Worm (Caenorhabditis elegans) whole organism, L4 larva: Measurements from ENCODE around the gene M163.1.
A peak's percentile ranks its signal among the peaks of the same experiment; 100 is the strongest.

Experiments used
- F44E2.7 ChIP-seq: fragments of 200-800 bp; sonication (Bioruptor generic); IDR thresholded peaks from 2 replicates; pipeline ENCODE4 v2.1.2; 2022; ENCODE audit warnings: missing genetic modification characterization, missing compliant biosample characterization
- F49E8.2 ChIP-seq: sonication (generic microtip); optimal IDR thresholded peaks from 2 replicates; lab custom pipeline; 2016; ENCODE audit warnings: missing compliant biosample characterization, mild to moderate bottlenecking, missing genetic modification characterization, borderline replicate concordance
- T26A8.4 ChIP-seq: fragments of 200-800 bp; sonication (Bioruptor generic); IDR thresholded peaks from 2 replicates; pipeline ENCODE4 v1.3.6; 2022; ENCODE audit warnings: missing genetic modification characterization, missing compliant biosample characterization
- aha-1 ChIP-seq: fragments of 150-350 bp; peaks from one replicate; lab custom pipeline; 2014; ENCODE audit warnings: missing biosample characterization, missing genetic modification characterization
- ceh-20 ChIP-seq: fragments of 200-800 bp; sonication (Bioruptor generic); IDR thresholded peaks from 2 replicates; pipeline ENCODE4 v1.3.6; 2022; ENCODE audit warnings: missing genetic modification reagents, missing genetic modification characterization, missing compliant biosample characterization
- ceh-32 ChIP-seq: sonication (generic microtip); optimal IDR thresholded peaks from 2 replicates; lab custom pipeline; 2016; ENCODE audit warnings: mild to moderate bottlenecking, missing genetic modification characterization, missing compliant biosample characterization; ENCODE audit not compliant: poor library complexity
- ceh-82 ChIP-seq: sonication (generic microtip); optimal IDR thresholded peaks from 2 replicates; lab custom pipeline; 2017; ENCODE audit warnings: missing biosample characterization, missing genetic modification characterization
- daf-16 ChIP-seq, 3 experiments: sonication (generic microtip); optimal IDR thresholded peaks; 2 replicates each; lab custom pipeline; 2016 to 2017; ENCODE audit warnings: missing genetic modification characterization in 3 of 3, missing genetic modification reagents in 3 of 3, mild to moderate bottlenecking in 2 of 3, missing compliant biosample characterization in 2 of 3, missing biosample characterization in 1 of 3, moderate library complexity in 1 of 3
- daf-19 ChIP-seq: fragments of 200-800 bp; sonication (Bioruptor generic); conservative IDR thresholded peaks from 2 replicates; pipeline ENCODE4 v1.3.6; 2022; ENCODE audit warnings: missing genetic modification characterization, missing compliant biosample characterization
- daf-8 ChIP-seq: fragments of 200-800 bp; sonication (Bioruptor generic); IDR thresholded peaks from 2 replicates; pipeline ENCODE4 v1.3.6; 2022; ENCODE audit warnings: missing genetic modification characterization, missing compliant biosample characterization
- dmd-6 ChIP-seq: fragments of 200-800 bp; sonication (Bioruptor generic); IDR thresholded peaks from 2 replicates; pipeline ENCODE4 v1.3.6; 2022; ENCODE audit warnings: missing genetic modification reagents, missing genetic modification characterization, missing compliant biosample characterization
- dmd-8 ChIP-seq: fragments of 200-800 bp; sonication (Bioruptor generic); IDR thresholded peaks from 2 replicates; pipeline ENCODE4 v1.3.6; 2022; ENCODE audit warnings: missing genetic modification characterization, missing compliant biosample characterization
- dve-1 ChIP-seq: sonication (generic microtip); optimal IDR thresholded peaks from 2 replicates; lab custom pipeline; 2017; ENCODE audit warnings: antibody characterized with exemption, mild to moderate bottlenecking, missing genetic modification characterization, missing compliant biosample characterization; ENCODE audit not compliant: insufficient read depth
- fkh-10 ChIP-seq: fragments of 150-350 bp; optimal IDR thresholded peaks from 2 replicates; lab custom pipeline; 2014; ENCODE audit warnings: missing biosample characterization, missing genetic modification reagents, missing genetic modification characterization
- fos-1 ChIP-seq: fragments of 150-350 bp; optimal IDR thresholded peaks from 2 replicates; lab custom pipeline; 2014; ENCODE audit warnings: missing biosample characterization, missing genetic modification characterization
- gei-8 ChIP-seq: fragments of 200-800 bp; sonication (Bioruptor generic); optimal IDR thresholded peaks from 2 replicates; lab custom pipeline; 2018; ENCODE audit warnings: mild to moderate bottlenecking, missing genetic modification characterization, missing compliant biosample characterization
- hlh-30 ChIP-seq: sonication (generic microtip); optimal IDR thresholded peaks from 2 replicates; lab custom pipeline; 2017; ENCODE audit warnings: antibody characterized with exemption, mild to moderate bottlenecking, missing genetic modification characterization, missing compliant biosample characterization; ENCODE audit not compliant: insufficient read depth
- hmg-1.1 ChIP-seq: fragments of 200-800 bp; sonication (Bioruptor generic); IDR thresholded peaks from 2 replicates; pipeline ENCODE4 v1.3.6; 2022; ENCODE audit warnings: missing genetic modification reagents, missing genetic modification characterization, missing compliant biosample characterization
- lin-15B ChIP-seq: fragments of 150-350 bp; sonication (generic microtip); optimal IDR thresholded peaks from 3 replicates; lab custom pipeline; 2014; ENCODE audit warnings: missing biosample characterization, missing genetic modification characterization
- lin-29 ChIP-seq: fragments of 200-800 bp; sonication (Bioruptor generic); IDR thresholded peaks from 2 replicates; pipeline ENCODE4 v1.3.6; 2022; ENCODE audit warnings: missing genetic modification reagents, missing genetic modification characterization, missing compliant biosample characterization
- lin-38 ChIP-seq: fragments of 200-800 bp; sonication (Bioruptor generic); IDR thresholded peaks from 2 replicates; pipeline ENCODE4 v1.3.6; 2022; ENCODE audit warnings: missing genetic modification reagents, missing genetic modification characterization, missing compliant biosample characterization
- lin-39 ChIP-seq: fragments of 150-350 bp; optimal IDR thresholded peaks from 2 replicates; lab custom pipeline; 2014; ENCODE audit warnings: missing biosample characterization, missing genetic modification reagents, missing genetic modification characterization
- lir-3 ChIP-seq: sonication (generic microtip); optimal IDR thresholded peaks from 2 replicates; lab custom pipeline; 2016; ENCODE audit warnings: mild to moderate bottlenecking, missing genetic modification characterization, missing compliant biosample characterization
- mep-1 ChIP-seq: fragments of 150-350 bp; sonication (generic microtip); optimal IDR thresholded peaks from 3 replicates; lab custom pipeline; 2014; ENCODE audit warnings: missing biosample characterization, missing genetic modification characterization
- nhr-111 ChIP-seq: fragments of 200-800 bp; sonication (Bioruptor generic); optimal IDR thresholded peaks from 2 replicates; lab custom pipeline; 2018; ENCODE audit warnings: mild to moderate bottlenecking, missing genetic modification characterization, missing compliant biosample characterization
- nhr-237 ChIP-seq: sonication (generic microtip); optimal IDR thresholded peaks from 2 replicates; lab custom pipeline; 2017; ENCODE audit warnings: missing biosample characterization, missing genetic modification characterization
- nhr-28 ChIP-seq: fragments of 150-350 bp; optimal IDR thresholded peaks from 2 replicates; lab custom pipeline; 2014; ENCODE audit warnings: missing biosample characterization, missing genetic modification characterization
- nhr-77 ChIP-seq: fragments of 150-350 bp; optimal IDR thresholded peaks from 2 replicates; lab custom pipeline; 2014; ENCODE audit warnings: missing biosample characterization, missing genetic modification characterization
- pqm-1 ChIP-seq: sonication (generic microtip); optimal IDR thresholded peaks from 2 replicates; lab custom pipeline; 2017; ENCODE audit warnings: missing biosample characterization, missing genetic modification characterization
- rbr-2 ChIP-seq: sonication (generic microtip); optimal IDR thresholded peaks from 2 replicates; lab custom pipeline; 2016; ENCODE audit warnings: missing genotype, missing genetic modification characterization, missing compliant biosample characterization
- set-16 ChIP-seq: fragments of 200-800 bp; sonication (Bioruptor generic); IDR thresholded peaks from 2 replicates; pipeline ENCODE4 v1.3.6; 2022; ENCODE audit warnings: missing genetic modification reagents, missing genetic modification characterization, missing compliant biosample characterization
- unc-130 ChIP-seq: sonication (generic microtip); optimal IDR thresholded peaks from 2 replicates; lab custom pipeline; 2016; ENCODE audit warnings: missing genetic modification reagents, missing genetic modification characterization, missing compliant biosample characterization
- unc-62 ChIP-seq, 3 experiments: fragments of 150-350 bp in 1 of 3; sonication (generic microtip); optimal IDR thresholded peaks in 2 of 3; peaks in 1 of 3; 1 replicate in 1 of 3; 2 replicates in 2 of 3; lab custom pipeline; 2014 to 2017; ENCODE audit warnings: missing biosample characterization in 3 of 3, missing genetic modification characterization in 3 of 3, missing genetic modification reagents in 3 of 3, missing genotype in 1 of 3
- zag-1 ChIP-seq: fragments of 150-350 bp; optimal IDR thresholded peaks from 2 replicates; lab custom pipeline; 2014; ENCODE audit warnings: missing biosample characterization, missing genetic modification characterization
- zfp-3 ChIP-seq: fragments of 200-800 bp; sonication (Bioruptor generic); conservative IDR thresholded peaks from 2 replicates; pipeline ENCODE4 v1.3.6; 2022; ENCODE audit warnings: missing genetic modification reagents, missing genetic modification characterization, missing compliant biosample characterization
- zip-11 ChIP-seq: fragments of 200-800 bp; sonication (Bioruptor generic); IDR thresholded peaks from 2 replicates; pipeline ENCODE4 v1.3.6; 2022; ENCODE audit warnings: missing genetic modification characterization, missing compliant biosample characterization
- zip-2 ChIP-seq: fragments of 150-350 bp; optimal IDR thresholded peaks from 2 replicates; lab custom pipeline; 2014; ENCODE audit warnings: missing biosample characterization, missing genetic modification characterization
- ztf-11 ChIP-seq: fragments of 150-350 bp; optimal IDR thresholded peaks from 2 replicates; lab custom pipeline; 2014; ENCODE audit warnings: missing biosample characterization, missing genetic modification characterization

Gene M163.1

DNA sequence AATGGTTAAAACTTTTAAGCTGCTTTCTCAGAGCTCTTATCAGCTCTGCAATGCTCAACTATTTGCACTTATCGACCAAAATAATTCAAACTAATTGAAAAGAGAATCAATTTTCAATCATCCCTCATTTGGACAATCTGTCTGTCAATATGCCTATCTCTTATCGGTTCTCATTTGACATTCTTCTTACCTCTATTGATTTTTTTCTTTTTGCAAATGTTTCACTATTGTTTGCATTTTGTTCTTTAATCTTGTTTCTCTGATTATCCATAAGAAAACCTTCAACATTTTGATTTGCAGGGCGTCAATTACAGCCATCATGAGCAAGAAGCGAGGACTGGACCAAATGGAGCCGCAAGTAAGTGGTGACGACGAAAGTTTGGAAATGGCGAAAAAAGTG lies 12.9 kb upstream of the M163.1 start, which contains the start of gene D1025.10:
TSS of gene D1025.10 (plus strand) at position 301 of the 400 bp plus-strand sequence.
- TF ChIP-seq fkh-10 (GFP tag; lab: Kevin White, UChicago) (no peak), dmd-8 (GFP tag; lab: Robert Waterston, UW) (no peak), daf-8 (GFP tag; lab: Robert Waterston, UW) (no peak), zip-11 (GFP tag; lab: Robert Waterston, UW) (no peak), unc-130 (GFP tag; lab: Kevin White, UChicago) (no peak), nhr-111 (no peak), dmd-6 (GFP tag; lab: Robert Waterston, UW) (peak; percentile 55; the same call in 1 of the 2 replicates), ceh-20 (no peak), hlh-30 (tag; lab: Kevin White, UChicago) (no peak), daf-19 (GFP tag; lab: Robert Waterston, UW) (no peak), fos-1 (no peak), dve-1 (tag; lab: Kevin White, UChicago) (peak; percentile 5)

DNA sequence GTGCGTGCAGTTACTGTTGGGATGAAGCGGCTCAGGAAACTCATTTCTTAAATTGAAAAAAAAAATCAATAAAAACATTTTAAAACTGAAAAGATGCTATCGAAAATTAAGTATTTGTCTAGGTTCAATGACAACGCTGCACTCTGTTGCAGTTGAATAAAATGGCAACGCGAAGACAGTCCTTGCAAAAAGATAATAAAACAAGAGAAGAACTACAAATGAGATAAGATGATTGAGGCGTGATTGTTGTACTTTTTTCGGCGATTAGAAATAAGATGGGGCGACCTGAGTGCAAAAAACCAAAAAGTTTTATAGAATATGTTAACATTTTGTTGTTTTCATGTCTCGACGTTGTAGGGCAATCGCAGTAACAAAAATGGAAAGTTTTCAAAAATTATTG lies 11.4 kb upstream of the M163.1 start, which contains the start of gene gcsh-1:
TSS of gene gcsh-1 (minus strand) at position 46 of the 400 bp plus-strand sequence.
- TF ChIP-seq F44E2.7 (no peak), set-16 (GFP tag; lab: Robert Waterston, UW) (no peak), nhr-28 (tag; lab: Kevin White, UChicago) (peak; percentile 67), ceh-82 (no peak), ztf-11 (tag; lab: Kevin White, UChicago) (no peak), lin-39 (tag; lab: Kevin White, UChicago) (no peak), pqm-1 (tag; lab: Kevin White, UChicago) (peak; percentile 44), dmd-6 (GFP tag; lab: Robert Waterston, UW) (peak; percentile 56)

DNA sequence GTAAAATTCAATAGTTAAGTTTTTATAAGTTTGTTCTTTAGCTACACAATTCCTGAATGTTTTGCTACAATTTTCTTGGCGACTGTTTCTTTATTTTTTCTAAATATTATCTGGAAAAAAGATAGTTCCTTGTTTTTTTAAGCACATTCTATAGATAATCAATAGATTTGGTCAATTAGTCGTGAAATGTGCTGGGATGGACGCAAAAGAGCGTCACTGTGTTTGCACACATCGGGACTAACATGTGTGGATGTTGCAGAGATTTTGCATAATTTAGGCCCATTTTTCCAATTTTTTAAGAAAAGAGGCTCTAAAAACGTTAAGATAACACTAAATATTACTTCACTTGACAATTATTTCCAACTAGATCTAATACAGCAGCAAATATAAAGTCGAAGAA lies 9.8 kb upstream of the M163.1 start:
- TF ChIP-seq lin-38 (GFP tag; lab: Robert Waterston, UW) (no peak), unc-62 (GFP tag; optimal IDR thresholded peaks at IDR 0.05 in 1 of 2; lab: Kevin White, UChicago) (peak in 1 of 2 experiments; percentile 84), unc-62 (tag; optimal IDR thresholded peaks at IDR 0.05; lab: Kevin White, UChicago) (no peak), fkh-10 (GFP tag; lab: Kevin White, UChicago) (peak; percentile 29), aha-1 (tag; lab: Kevin White, UChicago) (peak; percentile 19), lir-3 (tag; lab: Kevin White, UChicago) (no peak), mep-1 (peak; percentile 46), nhr-77 (tag; lab: Kevin White, UChicago) (no peak), hmg-1.1 (GFP tag; lab: Robert Waterston, UW) (peak; percentile 30; the same call in 1 of the 2 replicates), daf-16 (GFP tag; optimal IDR thresholded peaks at IDR 0.05; lab: Kevin White, UChicago) (no peak), daf-16 (tag; optimal IDR thresholded peaks at IDR 0.05; lab: Kevin White, UChicago) (no peak), daf-8 (GFP tag; lab: Robert Waterston, UW) (no peak), lin-29 (GFP tag; lab: Robert Waterston, UW) (no peak), ztf-11 (tag; lab: Kevin White, UChicago) (no peak)

ce11 chrX:14512817-14513216 lies 9.2 kb upstream of the M163.1 start, which contains the start of gene fbxa-141:
fbxa-141 (minus strand) TSS chrX:14512917.
- TF ChIP-seq unc-62 (GFP tag; optimal IDR thresholded peaks at IDR 0.05 in 1 of 2; lab: Kevin White, UChicago) (peak in 1 of 2 experiments; percentile 9), unc-62 (tag; optimal IDR thresholded peaks at IDR 0.05; lab: Kevin White, UChicago) (no peak), F49E8.2 (no peak), daf-16 (GFP tag; optimal IDR thresholded peaks at IDR 0.05; lab: Kevin White, UChicago) (no peak), daf-16 (tag; optimal IDR thresholded peaks at IDR 0.05; lab: Kevin White, UChicago) (peak; percentile 17), ceh-32 (tag; lab: Kevin White, UChicago) (no peak)

- no peak for TF ChIP-seq zfp-3 (GFP tag; lab: Robert Waterston, UW)
- TF ChIP-seq zag-1, result no peak
- TF ChIP-seq zip-2 (tag; lab: Kevin White, UChicago), result peak; percentile 93
- no peak for TF ChIP-seq gei-8
- no peak for TF ChIP-seq nhr-237
- no peak for TF ChIP-seq T26A8.4
- TF ChIP-seq dmd-6 (GFP tag; lab: Robert Waterston, UW), result no peak
- TF ChIP-seq rbr-2 (tag; lab: Kevin White, UChicago), result no peak
- no peak for TF ChIP-seq lin-15B
Measured at ce11 chrX:14510358-14510757, 6.7 kb upstream of the M163.1 start.
